Worm (Caenorhabditis elegans) whole organism, mixed stage, embryonic: ENCODE measurements around the gene C08F11.10.
"Not testable (repeated sequence)": the region's sequence is repeated elsewhere in the genome, so short reads cannot be mapped to it uniquely, and the experiment has no call there.

Experiments
- M03D4.4 ChIP-seq: sonication (generic microtip); optimal IDR thresholded peaks from 2 replicates; lab custom pipeline; 2017; ENCODE audit warnings: mild to moderate bottlenecking, missing genetic modification characterization, missing compliant biosample characterization
- bed-3 ChIP-seq: fragments of 200-800 bp; sonication (Bioruptor generic); optimal IDR thresholded peaks from 3 replicates; lab custom pipeline; 2018; ENCODE audit warnings: mild to moderate bottlenecking, missing genetic modification characterization, moderate library complexity, missing compliant biosample characterization
- blmp-1 ChIP-seq: fragments of 150-350 bp; optimal IDR thresholded peaks from 2 replicates; lab custom pipeline; 2014; ENCODE audit warnings: missing biosample characterization, missing genetic modification characterization
- ceh-39 ChIP-seq: fragments of 150-350 bp; optimal IDR thresholded peaks from 2 replicates; lab custom pipeline; 2014; ENCODE audit warnings: missing biosample characterization, missing genetic modification characterization
- ceh-43 ChIP-seq: fragments of 200-800 bp; sonication (Bioruptor generic); optimal IDR thresholded peaks from 2 replicates; lab custom pipeline; 2018; ENCODE audit warnings: mild to moderate bottlenecking, missing genetic modification characterization, moderate library complexity, missing compliant biosample characterization
- ceh-83 ChIP-seq: fragments of 200-800 bp; sonication (Bioruptor generic); optimal IDR thresholded peaks from 2 replicates; lab custom pipeline; 2018; ENCODE audit warnings: mild to moderate bottlenecking, missing genetic modification characterization, missing compliant biosample characterization
- ces-1 ChIP-seq: fragments of 150-350 bp; optimal IDR thresholded peaks from 2 replicates; lab custom pipeline; 2014; ENCODE audit warnings: missing biosample characterization, missing genetic modification reagents, missing genetic modification characterization
- drap-1 ChIP-seq: fragments of 200-800 bp; sonication (Bioruptor generic); optimal IDR thresholded peaks from 3 replicates; lab custom pipeline; 2018; ENCODE audit warnings: mild to moderate bottlenecking, missing genetic modification characterization, missing compliant biosample characterization
- elt-1 ChIP-seq: sonication (generic microtip); optimal IDR thresholded peaks from 2 replicates; lab custom pipeline; 2017; ENCODE audit warnings: missing genetic modification characterization, mild to moderate bottlenecking, missing compliant biosample characterization, antibody characterized with exemption, moderate library complexity, borderline replicate concordance; ENCODE audit not compliant: insufficient read depth
- elt-3 ChIP-seq: fragments of 150-350 bp; optimal IDR thresholded peaks from 2 replicates; lab custom pipeline; 2014; ENCODE audit warnings: missing biosample characterization, missing genetic modification characterization
- flh-1 ChIP-seq: fragments of 200-800 bp; sonication (Bioruptor generic); optimal IDR thresholded peaks from 2 replicates; lab custom pipeline; 2018; ENCODE audit warnings: mild to moderate bottlenecking, missing genetic modification characterization, moderate library complexity, missing compliant biosample characterization
- ham-2 ChIP-seq: fragments of 200-800 bp; sonication (Bioruptor generic); optimal IDR thresholded peaks from 2 replicates; lab custom pipeline; 2018; ENCODE audit warnings: mild to moderate bottlenecking, missing genetic modification characterization, missing compliant biosample characterization
- hlh-1 ChIP-seq: fragments of 150-350 bp; optimal IDR thresholded peaks from 2 replicates; lab custom pipeline; 2014; ENCODE audit warnings: missing biosample characterization, missing genetic modification reagents, missing genetic modification characterization
- lin-32 ChIP-seq: fragments of 200-800 bp; sonication (Bioruptor generic); optimal IDR thresholded peaks from 2 replicates; lab custom pipeline; 2018; ENCODE audit warnings: mild to moderate bottlenecking, missing genetic modification characterization, missing compliant biosample characterization
- mab-5 ChIP-seq: fragments of 150-350 bp; optimal IDR thresholded peaks from 2 replicates; lab custom pipeline; 2014; ENCODE audit warnings: missing biosample characterization, missing genetic modification characterization
- mep-1 ChIP-seq: fragments of 150-350 bp; optimal IDR thresholded peaks from 2 replicates; lab custom pipeline; 2017; ENCODE audit warnings: missing biosample characterization, missing genetic modification reagents, missing genetic modification characterization, inconsistent platforms
- mls-2 ChIP-seq: sonication (generic microtip); optimal IDR thresholded peaks from 2 replicates; lab custom pipeline; 2016; ENCODE audit warnings: mild to moderate bottlenecking, missing genetic modification characterization, moderate library complexity, missing compliant biosample characterization
- nhr-12 ChIP-seq: fragments of 150-350 bp; optimal IDR thresholded peaks from 2 replicates; lab custom pipeline; 2014; ENCODE audit warnings: missing biosample characterization, missing genetic modification characterization
- nhr-237 ChIP-seq: fragments of 150-350 bp; optimal IDR thresholded peaks from 2 replicates; lab custom pipeline; 2014; ENCODE audit warnings: missing biosample characterization, missing genetic modification characterization
- nhr-28 ChIP-seq: fragments of 150-350 bp; optimal IDR thresholded peaks from 2 replicates; lab custom pipeline; 2014; ENCODE audit warnings: missing biosample characterization, missing genetic modification characterization
- nhr-76 ChIP-seq: sonication (generic microtip); optimal IDR thresholded peaks from 2 replicates; lab custom pipeline; 2017; ENCODE audit warnings: missing biosample characterization, missing genetic modification characterization
- pha-4 ChIP-seq: fragments of 150-350 bp; optimal IDR thresholded peaks from 2 replicates; lab custom pipeline; 2018; ENCODE audit warnings: missing biosample characterization, missing genetic modification reagents, missing genetic modification characterization
- snpc-4 ChIP-seq: fragments of 150-350 bp; optimal IDR thresholded peaks from 2 replicates; lab custom pipeline; 2014; ENCODE audit warnings: missing biosample characterization, missing genetic modification characterization
- tbx-8 ChIP-seq: fragments of 200-800 bp; sonication (Bioruptor generic); optimal IDR thresholded peaks from 2 replicates; lab custom pipeline; 2018; ENCODE audit warnings: mild to moderate bottlenecking, missing genetic modification characterization, moderate library complexity, missing compliant biosample characterization
- unc-120 ChIP-seq: sonication (generic microtip); optimal IDR thresholded peaks from 2 replicates; lab custom pipeline; 2017; ENCODE audit warnings: missing genetic modification characterization, missing compliant biosample characterization; ENCODE audit not compliant: poor library complexity, severe bottlenecking
- unc-39 ChIP-seq: fragments of 150-350 bp; optimal IDR thresholded peaks from 2 replicates; lab custom pipeline; 2014; ENCODE audit warnings: missing biosample characterization, missing genetic modification characterization
- zip-8 ChIP-seq: fragments of 150-350 bp; optimal IDR thresholded peaks from 2 replicates; lab custom pipeline; 2014; ENCODE audit warnings: missing biosample characterization, missing genetic modification characterization
- ztf-11 ChIP-seq: fragments of 150-350 bp; optimal IDR thresholded peaks from 2 replicates; lab custom pipeline; 2014; ENCODE audit warnings: missing biosample characterization, missing genetic modification characterization

The C08F11.10 gene

ce11 chrIV:13665073-13665472 lies 16.0 kb upstream of the C08F11.10 start:
- TF ChIP-seq nhr-12, result no peak
- no peak for TF ChIP-seq ceh-83 (GFP tag; lab: Kevin White, UChicago)
- TF ChIP-seq unc-39 (tag; lab: Kevin White, UChicago), result no peak
- no peak for TF ChIP-seq M03D4.4 (tag; lab: Kevin White, UChicago)
- TF ChIP-seq ham-2, result no peak
- TF ChIP-seq nhr-237 (tag; lab: Kevin White, UChicago), result no peak
- no peak for TF ChIP-seq nhr-76 (tag; lab: Kevin White, UChicago)
- TF ChIP-seq ceh-39 (tag; lab: Kevin White, UChicago), result no peak
- no peak for TF ChIP-seq snpc-4 (tag; lab: Kevin White, UChicago)
- TF ChIP-seq blmp-1 (tag; lab: Kevin White, UChicago), result no peak
- TF ChIP-seq lin-32 (GFP tag; lab: Kevin White, UChicago), result no peak
- TF ChIP-seq elt-3 (tag; lab: Kevin White, UChicago), result no peak

ce11 chrIV:13664090-13664489 lies 15.1 kb upstream of the C08F11.10 start, which contains the start of gene Y45F10C.4:
Gene Y45F10C.4, minus strand, starts transcription at chrIV:13664190.
- TF ChIP-seq flh-1 (GFP tag; lab: Kevin White, UChicago), result no peak
- TF ChIP-seq drap-1 (GFP tag; lab: Kevin White, UChicago), result no peak
- TF ChIP-seq unc-120, result no peak
- TF ChIP-seq snpc-4 (tag; lab: Kevin White, UChicago), result no peak
- TF ChIP-seq nhr-237 (tag; lab: Kevin White, UChicago), result no peak
- TF ChIP-seq ceh-39 (tag; lab: Kevin White, UChicago), result no peak
- no peak for TF ChIP-seq ztf-11 (tag; lab: Kevin White, UChicago)
- no peak for TF ChIP-seq tbx-8 (GFP tag; lab: Kevin White, UChicago)
- no peak for TF ChIP-seq mep-1 (tag; lab: Kevin White, UChicago)
- TF ChIP-seq nhr-28 (tag; lab: Kevin White, UChicago), result no peak
- no peak for TF ChIP-seq mls-2 (tag; lab: Kevin White, UChicago)
- TF ChIP-seq zip-8, result no peak
- TF ChIP-seq ces-1 (GFP tag; lab: Kevin White, UChicago), result no peak
- no peak for TF ChIP-seq elt-1 (tag; lab: Kevin White, UChicago)
- TF ChIP-seq mab-5 (tag; lab: Kevin White, UChicago), result no peak

ce11 chrIV:13662570-13662969 lies 13.5 kb upstream of the C08F11.10 start, which contains the start of gene Y45F10C.2:
Gene Y45F10C.2, minus strand, starts transcription at chrIV:13662670.
- TF ChIP-seq ceh-39 (tag; lab: Kevin White, UChicago); mls-2 (tag; lab: Kevin White, UChicago); ceh-83 (GFP tag; lab: Kevin White, UChicago): not testable (repeated sequence)

ce11 chrIV:13659449-13659848 lies 10.4 kb upstream of the C08F11.10 start, which contains the start of gene Y45F10C.1:
Gene Y45F10C.1, minus strand, starts transcription at chrIV:13659549.
- TF ChIP-seq mab-5 (tag; lab: Kevin White, UChicago); bed-3 (GFP tag; lab: Kevin White, UChicago); pha-4 (tag; lab: Kevin White, UChicago): not testable (repeated sequence)

ce11 chrIV:13652023-13652422 lies 3.0 kb upstream of the C08F11.10 start, which contains the start of gene Y45F10C.6:
Gene Y45F10C.6, plus strand, starts transcription at chrIV:13652323.
- not testable (repeated sequence) for TF ChIP-seq hlh-1, blmp-1, mep-1 (tag; lab: Kevin White, UChicago)

ce11 chrIV:13651411-13651810 lies 2.4 kb upstream of the C08F11.10 start, which contains the start of gene C08F11.12:
Gene C08F11.12, minus strand, starts transcription at chrIV:13651511.
- TF ChIP-seq unc-120; pha-4 (tag; lab: Kevin White, UChicago); mls-2 (tag; lab: Kevin White, UChicago): not testable (repeated sequence)

ce11 chrIV:13650238-13650637 lies 1.2 kb upstream of the C08F11.10 start, which contains the start of gene C08F11.17:
Gene C08F11.17, minus strand, starts transcription at chrIV:13650338.
- TF ChIP-seq elt-3 (tag; lab: Kevin White, UChicago) (no peak), hlh-1 (tag; lab: Kevin White, UChicago) (no peak), snpc-4 (tag; lab: Kevin White, UChicago) (no peak), nhr-237 (tag; lab: Kevin White, UChicago) (no peak), mep-1 (tag; lab: Kevin White, UChicago) (no peak), ces-1 (GFP tag; lab: Kevin White, UChicago) (no peak), flh-1 (GFP tag; lab: Kevin White, UChicago) (no peak), ham-2 (no peak), lin-32 (GFP tag; lab: Kevin White, UChicago) (no peak), mls-2 (tag; lab: Kevin White, UChicago) (no peak), elt-1 (tag; lab: Kevin White, UChicago) (no peak), ceh-43 (no peak), nhr-76 (tag; lab: Kevin White, UChicago) (no peak)
